Worm (Caenorhabditis elegans): ENCODE results near the gene M60.4.

DNA sequence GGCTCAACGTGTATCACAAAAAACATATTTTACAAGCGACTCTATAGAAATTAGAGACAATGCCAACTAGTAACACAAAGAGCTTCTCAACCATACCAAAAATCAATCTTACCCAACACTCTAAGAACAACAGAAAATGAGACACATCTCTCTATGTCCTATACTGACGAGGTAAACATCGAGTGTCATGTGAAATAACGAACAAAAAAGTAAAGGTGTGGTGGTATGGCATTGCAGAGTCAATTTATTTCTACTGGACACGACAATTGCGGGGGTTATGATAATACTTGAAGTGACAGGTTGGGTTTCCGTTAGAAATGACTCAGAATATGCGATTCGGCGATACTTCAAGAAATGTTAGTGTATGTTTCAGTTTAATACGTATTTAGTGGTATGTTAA, 401 bp upstream of the M60.4 start:
- TF ChIP-seq him-1 (tag; optimal IDR thresholded peaks at IDR 0.05): no peak
- no peak for TF ChIP-seq W03F9.2 (tag; optimal IDR thresholded peaks at IDR 0.05)
- no peak for TF ChIP-seq dao-5 (tag; optimal IDR thresholded peaks at IDR 0.05)
